Worm (Caenorhabditis elegans) whole organism, L4 larva: ENCODE results near the gene sre-10.

Experiments
- lin-38 ChIP-seq: fragments of 200-800 bp; sonication (Bioruptor generic); IDR thresholded peaks from 2 replicates; pipeline ENCODE4 v1.3.6; 2022; ENCODE audit warnings: missing genetic modification reagents, missing genetic modification characterization, missing compliant biosample characterization
- pqm-1 ChIP-seq: sonication (generic microtip); optimal IDR thresholded peaks from 2 replicates; lab custom pipeline; 2017; ENCODE audit warnings: missing biosample characterization, missing genetic modification characterization
- snpc-4 ChIP-seq: fragments of 150-350 bp; optimal IDR thresholded peaks from 2 replicates; lab custom pipeline; 2014; ENCODE audit warnings: missing biosample characterization, missing genetic modification characterization

- TF ChIP-seq snpc-4 (tag; lab: Kevin White, UChicago) = no peak
- TF ChIP-seq pqm-1 (tag; lab: Kevin White, UChicago) = no peak
- no peak for TF ChIP-seq lin-38
These were observed 12.2 kb upstream of the sre-10 start, which contains the start of gene srx-34 for ce11 chrV:7120168-7120567.
